Fruit fly (Drosophila melanogaster) whole organism, adult: ENCODE results near the gene CG31800.

Experiments
- CG12768 ChIP-seq: fragments of 200-800 bp; sonication (Bioruptor generic); optimal IDR thresholded peaks from 2 replicates; lab custom pipeline; 2017; ENCODE audit warnings: missing biosample characterization, missing genetic modification characterization, mild to moderate bottlenecking, moderate library complexity, missing genetic modification reagents
- Clk ChIP-seq: fragments of 200-800 bp; sonication (Bioruptor generic); optimal IDR thresholded peaks from 2 replicates; lab custom pipeline; 2017; ENCODE audit warnings: missing biosample characterization, missing genetic modification characterization
- bab1 ChIP-seq: fragments of 200-800 bp; sonication (Bioruptor generic); optimal IDR thresholded peaks from 3 replicates; lab custom pipeline; 2019; ENCODE audit warnings: missing biosample characterization, mild to moderate bottlenecking, missing genetic modification characterization, moderate library complexity
- kay ChIP-seq: fragments of 200-800 bp; sonication (Bioruptor generic); peaks from one replicate; lab custom pipeline; 2016; ENCODE audit warnings: missing biosample characterization, missing genetic modification characterization, borderline replicate concordance
- tj ChIP-seq: fragments of 200-800 bp; sonication (Bioruptor generic); optimal IDR thresholded peaks from 3 replicates; lab custom pipeline; 2017; ENCODE audit warnings: missing biosample characterization, mild to moderate bottlenecking, missing genetic modification characterization, moderate library complexity

- TF ChIP-seq bab1 (GFP tag; lab: Kevin White, UChicago) (no peak), kay (GFP tag; lab: Kevin White, UChicago) (no peak), tj (GFP tag; lab: Kevin White, UChicago) (no peak), CG12768 (GFP tag; lab: Kevin White, UChicago) (no peak), Clk (GFP tag; lab: Kevin White, UChicago) (no peak)
These were observed 44.2 kb downstream of the CG31800 start, which contains the start of gene CG15170 for dm6 chr2L:18990133-18990532.
